Worm (Caenorhabditis elegans) whole organism, mixed stage, embryonic: ENCODE results near the gene znf-207.

Experiments
- drap-1 ChIP-seq: fragments of 200-800 bp; sonication (Bioruptor generic); optimal IDR thresholded peaks from 3 replicates; lab custom pipeline; 2018; ENCODE audit warnings: mild to moderate bottlenecking, missing genetic modification characterization, missing compliant biosample characterization
- nhr-12 ChIP-seq: fragments of 150-350 bp; optimal IDR thresholded peaks from 2 replicates; lab custom pipeline; 2014; ENCODE audit warnings: missing biosample characterization, missing genetic modification characterization
- nhr-237 ChIP-seq: fragments of 150-350 bp; optimal IDR thresholded peaks from 2 replicates; lab custom pipeline; 2014; ENCODE audit warnings: missing biosample characterization, missing genetic modification characterization
- nhr-28 ChIP-seq: fragments of 150-350 bp; optimal IDR thresholded peaks from 2 replicates; lab custom pipeline; 2014; ENCODE audit warnings: missing biosample characterization, missing genetic modification characterization
- nhr-76 ChIP-seq: sonication (generic microtip); optimal IDR thresholded peaks from 2 replicates; lab custom pipeline; 2017; ENCODE audit warnings: missing biosample characterization, missing genetic modification characterization
- pha-4 ChIP-seq: fragments of 150-350 bp; optimal IDR thresholded peaks from 2 replicates; lab custom pipeline; 2018; ENCODE audit warnings: missing biosample characterization, missing genetic modification reagents, missing genetic modification characterization
- snpc-4 ChIP-seq: fragments of 150-350 bp; optimal IDR thresholded peaks from 2 replicates; lab custom pipeline; 2014; ENCODE audit warnings: missing biosample characterization, missing genetic modification characterization
- unc-62 ChIP-seq: fragments of 150-350 bp; optimal IDR thresholded peaks from 2 replicates; lab custom pipeline; 2014; ENCODE audit warnings: missing biosample characterization, missing genetic modification reagents, missing genetic modification characterization
- zip-8 ChIP-seq: fragments of 150-350 bp; optimal IDR thresholded peaks from 2 replicates; lab custom pipeline; 2014; ENCODE audit warnings: missing biosample characterization, missing genetic modification characterization

DNA sequence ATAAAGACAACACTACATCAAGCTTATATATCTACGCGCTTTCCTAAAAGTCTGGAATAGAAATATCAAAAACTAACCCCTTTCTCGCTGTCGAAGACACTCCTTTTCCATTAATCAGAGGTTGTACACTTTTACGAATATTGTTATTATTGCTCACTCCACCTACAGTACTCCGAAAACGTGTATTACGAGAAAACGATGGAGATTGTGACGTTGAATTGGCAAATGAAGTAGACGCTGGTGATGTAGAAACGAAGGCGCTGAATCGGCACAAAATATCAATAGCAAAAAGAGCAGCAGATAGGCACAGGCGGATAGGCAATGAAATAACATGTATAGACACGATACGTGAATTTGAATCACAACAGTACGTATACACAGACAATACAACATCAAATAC lies 33.5 kb downstream of the znf-207 start:
- TF ChIP-seq unc-62 (GFP tag; lab: Kevin White, UChicago) = no peak
- no peak for TF ChIP-seq snpc-4 (tag; lab: Kevin White, UChicago)
- TF ChIP-seq nhr-28 = no peak
- no peak for TF ChIP-seq nhr-12 (tag; lab: Kevin White, UChicago)
- TF ChIP-seq nhr-237 (tag; lab: Kevin White, UChicago) = no peak
- no peak for TF ChIP-seq pha-4 (tag; lab: Kevin White, UChicago)
- TF ChIP-seq nhr-76 (tag; lab: Kevin White, UChicago) = no peak
- no peak for TF ChIP-seq zip-8
- no peak for TF ChIP-seq drap-1 (GFP tag; lab: Kevin White, UChicago)
